Fruit fly (Drosophila melanogaster) whole organism, wandering third instar larva: Measurements from ENCODE around the gene Lar.

Experiments used
- Abd-B ChIP-seq: fragments of >200 bp; optimal IDR thresholded peaks from 2 replicates; lab custom pipeline; 2017; ENCODE audit warnings: missing biosample characterization, missing genetic modification characterization
- CG32264 ChIP-seq: fragments of 200-800 bp; sonication (Bioruptor generic); optimal IDR thresholded peaks from 2 replicates; lab custom pipeline; 2016; ENCODE audit warnings: missing biosample characterization, missing genetic modification characterization
- CG9705 ChIP-seq: fragments of 200-800 bp; sonication (Bioruptor generic); optimal IDR thresholded peaks from 2 replicates; lab custom pipeline; 2018; ENCODE audit warnings: missing biosample characterization, mild to moderate bottlenecking, missing genetic modification characterization
- CrebA ChIP-seq: fragments of 200-800 bp; sonication (Bioruptor generic); optimal IDR thresholded peaks from 2 replicates; lab custom pipeline; 2016; ENCODE audit warnings: missing biosample characterization, mild to moderate bottlenecking, missing genetic modification characterization, borderline replicate concordance
- Dfd ChIP-seq: fragments of >200 bp; optimal IDR thresholded peaks from 2 replicates; lab custom pipeline; 2017; ENCODE audit warnings: missing biosample characterization, missing genetic modification characterization
- Dif ChIP-seq: fragments of 200-275, 200-300 bp; sonication (Bioruptor generic); optimal IDR thresholded peaks from 2 replicates; lab custom pipeline; 2018; ENCODE audit warnings: missing biosample characterization, missing genetic modification characterization; ENCODE audit not compliant: partially characterized antibody
- GATAd ChIP-seq: sonication (Bioruptor generic); optimal IDR thresholded peaks from 2 replicates; lab custom pipeline; 2016; ENCODE audit warnings: missing biosample characterization, missing genetic modification characterization
- HLH106 ChIP-seq: fragments of 200-800 bp; optimal IDR thresholded peaks from 3 replicates; lab custom pipeline; 2019; ENCODE audit warnings: missing biosample characterization, mild to moderate bottlenecking, missing genetic modification characterization, moderate library complexity
- Hnf4 ChIP-seq: fragments of 200-800 bp; sonication (Bioruptor generic); optimal IDR thresholded peaks from 2 replicates; lab custom pipeline; 2016; ENCODE audit warnings: missing biosample characterization, mild to moderate bottlenecking, missing genetic modification characterization
- Hr78 ChIP-seq: fragments of >200 bp; optimal IDR thresholded peaks from 2 replicates; lab custom pipeline; 2017; ENCODE audit warnings: missing biosample characterization, missing genetic modification characterization
- Hr83 ChIP-seq: fragments of 200-300 bp; sonication (Bioruptor generic); optimal IDR thresholded peaks from 2 replicates; lab custom pipeline; 2016; ENCODE audit warnings: missing biosample characterization, mild to moderate bottlenecking, missing genetic modification characterization, moderate library complexity; ENCODE audit not compliant: poor library complexity, severe bottlenecking
- Jra ChIP-seq: sonication (Bioruptor generic); optimal IDR thresholded peaks from 2 replicates; lab custom pipeline; 2016; ENCODE audit warnings: missing biosample characterization, missing genetic modification characterization
- Mio ChIP-seq: sonication (Bioruptor generic); optimal IDR thresholded peaks from 2 replicates; lab custom pipeline; 2016; ENCODE audit warnings: missing biosample characterization, missing genetic modification characterization
- Myc ChIP-seq: fragments of >200 bp; optimal IDR thresholded peaks from 2 replicates; lab custom pipeline; 2017
- N ChIP-seq: fragments of >200 bp; optimal IDR thresholded peaks from 2 replicates; lab custom pipeline; 2018; ENCODE audit warnings: missing biosample characterization, missing external identifiers, missing genetic modification characterization
- OdsH ChIP-seq: fragments of 200-800 bp; sonication (Bioruptor generic); optimal IDR thresholded peaks from 2 replicates; lab custom pipeline; 2016; ENCODE audit warnings: missing biosample characterization, mild to moderate bottlenecking, missing genetic modification characterization
- Rel ChIP-seq, 2 experiments: fragments of 200-800 bp; sonication (Bioruptor generic) in 1 of 2; optimal IDR thresholded peaks; 2 replicates in 1 of 2; 3 replicates in 1 of 2; lab custom pipeline; 2016 to 2019; ENCODE audit warnings: mild to moderate bottlenecking in 2 of 2, missing biosample characterization in 2 of 2, missing genetic modification characterization in 2 of 2, moderate library complexity in 1 of 2
- Sp1 ChIP-seq: fragments of 200-800 bp; sonication (Bioruptor generic); optimal IDR thresholded peaks from 3 replicates; lab custom pipeline; 2019; ENCODE audit warnings: missing biosample characterization, mild to moderate bottlenecking, missing genetic modification characterization, moderate library complexity
- Vsx2 ChIP-seq: fragments of 200-300, 225-300 bp; sonication (Bioruptor generic); optimal IDR thresholded peaks from 2 replicates; lab custom pipeline; 2018; ENCODE audit warnings: missing biosample characterization, missing genetic modification characterization; ENCODE audit not compliant: partially characterized antibody
- br ChIP-seq: fragments of 200-800 bp; sonication (Bioruptor generic); optimal IDR thresholded peaks from 2 replicates; lab custom pipeline; 2016; ENCODE audit warnings: missing biosample characterization, missing genetic modification characterization
- brk ChIP-seq: fragments of 200-800 bp; sonication (Bioruptor generic); optimal IDR thresholded peaks from 2 replicates; lab custom pipeline; 2016; ENCODE audit warnings: missing biosample characterization, mild to moderate bottlenecking, missing genetic modification characterization
- dl ChIP-seq, 2 experiments: fragments of 175-275, 200-275 bp in 1 of 2; fragments of 200-275 bp in 1 of 2; sonication (Bioruptor generic); optimal IDR thresholded peaks; lab custom pipeline; 2018; ENCODE audit warnings: mild to moderate bottlenecking in 2 of 2, missing biosample characterization in 2 of 2, missing genetic modification characterization in 2 of 2, moderate library complexity in 2 of 2; ENCODE audit not compliant: partially characterized antibody in 2 of 2, insufficient read depth in 1 of 2
- dmrt93B ChIP-seq: fragments of 200-800 bp; sonication (Bioruptor generic); optimal IDR thresholded peaks from 2 replicates; lab custom pipeline; 2018; ENCODE audit warnings: missing biosample characterization, mild to moderate bottlenecking, missing genetic modification characterization
- dsf ChIP-seq: sonication (Bioruptor generic); optimal IDR thresholded peaks from 2 replicates; lab custom pipeline; 2016; ENCODE audit warnings: missing biosample characterization, missing genetic modification characterization, borderline replicate concordance
- ey ChIP-seq: fragments of 200-800 bp; sonication (Bioruptor generic); optimal IDR thresholded peaks from 2 replicates; lab custom pipeline; 2016; ENCODE audit warnings: missing biosample characterization, missing genetic modification characterization
- foxo ChIP-seq, 2 experiments: fragments of 200-800 bp; sonication (Bioruptor generic); optimal IDR thresholded peaks; 2 replicates in 1 of 2; 3 replicates in 1 of 2; lab custom pipeline; 2016 to 2017; ENCODE audit warnings: missing biosample characterization in 2 of 2, missing genetic modification characterization in 2 of 2
- fru ChIP-seq: fragments of 200-800 bp; sonication (Bioruptor generic); optimal IDR thresholded peaks from 3 replicates; lab custom pipeline; 2016; ENCODE audit warnings: missing biosample characterization, mild to moderate bottlenecking, missing genetic modification characterization
- h ChIP-seq: fragments of 200-800 bp; sonication (Bioruptor generic); optimal IDR thresholded peaks from 3 replicates; lab custom pipeline; 2016; ENCODE audit warnings: missing biosample characterization, mild to moderate bottlenecking, missing genetic modification characterization
- jim ChIP-seq: fragments of 175-275, 200-325 bp; sonication (Bioruptor generic); optimal IDR thresholded peaks from 2 replicates; lab custom pipeline; 2016; ENCODE audit warnings: missing biosample characterization, mild to moderate bottlenecking, missing genetic modification characterization
- lola ChIP-seq: fragments of >200 bp; optimal IDR thresholded peaks from 2 replicates; lab custom pipeline; 2017; ENCODE audit warnings: missing biosample characterization, missing genetic modification characterization
- pan ChIP-seq: fragments of >200 bp; optimal IDR thresholded peaks from 2 replicates; lab custom pipeline; 2017
- psq ChIP-seq: fragments of 200-800 bp; sonication (Bioruptor generic); optimal IDR thresholded peaks from 3 replicates; lab custom pipeline; 2017; ENCODE audit warnings: missing biosample characterization, mild to moderate bottlenecking, missing genetic modification characterization, moderate library complexity
- rgr ChIP-seq: fragments of 200-800 bp; sonication (Bioruptor generic); optimal IDR thresholded peaks from 3 replicates; lab custom pipeline; 2016; ENCODE audit warnings: missing biosample characterization, mild to moderate bottlenecking, missing genetic modification characterization
- sage ChIP-seq: fragments of 200-800 bp; sonication (Bioruptor generic); optimal IDR thresholded peaks from 2 replicates; lab custom pipeline; 2016; ENCODE audit warnings: missing biosample characterization, mild to moderate bottlenecking, missing genetic modification characterization
- sv ChIP-seq: fragments of 200-800 bp; sonication (Bioruptor generic); optimal IDR thresholded peaks from 3 replicates; lab custom pipeline; 2016; ENCODE audit warnings: missing biosample characterization, missing genetic modification characterization
- tai ChIP-seq: sonication (Bioruptor generic); optimal IDR thresholded peaks from 2 replicates; lab custom pipeline; 2016; ENCODE audit warnings: missing biosample characterization, missing genetic modification characterization
- usp ChIP-seq: fragments of >200 bp; optimal IDR thresholded peaks from 2 replicates; lab custom pipeline; 2017; ENCODE audit warnings: missing biosample characterization, missing genetic modification characterization
- woc ChIP-seq: sonication (Bioruptor generic); optimal IDR thresholded peaks from 2 replicates; lab custom pipeline; 2016; ENCODE audit warnings: missing biosample characterization, mild to moderate bottlenecking, missing genetic modification characterization

Lar gene

dm6 chr2L:19586436-19587333, at the start of gene Lar:
Gene Lar (plus strand): TSS chr2L:19586623.
- TF ChIP-seq HLH106 (tag; lab: Kevin White, UChicago) (peak; percentile 59), foxo (GFP tag; optimal IDR thresholded peaks at IDR 0.05; lab: Kevin White, UChicago) (peak in 1 of 2 experiments; percentile 70), CrebA (GFP tag; lab: Kevin White, UChicago) (no peak), brk (GFP tag; lab: Kevin White, UChicago) (no peak), br (peak; percentile 65), sv (GFP tag; lab: Kevin White, UChicago) (peak; percentile 72), Myc (lab: Kevin White, UChicago) (no peak), Abd-B (GFP tag; lab: Kevin White, UChicago) (no peak), dmrt93B (GFP tag; lab: Kevin White, UChicago) (no peak), psq (GFP tag; lab: Kevin White, UChicago) (peak; percentile 43), Vsx2 (GFP tag; lab: Kevin White, UChicago) (no peak), Mio (GFP tag; lab: Kevin White, UChicago) (no peak), usp (no peak), Dif (GFP tag; lab: Kevin White, UChicago) (no peak), OdsH (peak; percentile 41), Hnf4 (no peak), dsf (GFP tag; lab: Kevin White, UChicago) (no peak), Dfd (GFP tag; lab: Kevin White, UChicago) (no peak), GATAd (GFP tag; lab: Kevin White, UChicago) (no peak), N (GFP tag; lab: Kevin White, UChicago) (no peak), tai (GFP tag; lab: Kevin White, UChicago) (no peak), ey (GFP tag; lab: Kevin White, UChicago) (peak; percentile 55), pan (lab: Kevin White, UChicago) (no peak), Hr83 (GFP tag; lab: Kevin White, UChicago) (peak; percentile 72), lola (GFP tag; lab: Kevin White, UChicago) (no peak), rgr (peak; percentile 70), Sp1 (GFP tag; lab: Kevin White, UChicago) (peak; percentile 55), Jra (GFP tag; lab: Kevin White, UChicago) (no peak), CG9705 (GFP tag; lab: Kevin White, UChicago) (no peak), h (peak; percentile 61), fru (peak; percentile 61), sage (GFP tag; lab: Kevin White, UChicago) (no peak), CG32264 (no peak), Rel (GFP tag; optimal IDR thresholded peaks at IDR 0.05; lab: Kevin White, UChicago) (no peak), Rel (tag; optimal IDR thresholded peaks at IDR 0.05; lab: Kevin White, UChicago) (peak; percentile 47), jim (GFP tag; lab: Kevin White, UChicago) (no peak), woc (GFP tag; lab: Kevin White, UChicago) (peak; percentile 63), dl (GFP tag; optimal IDR thresholded peaks at IDR 0.05; lab: Kevin White, UChicago; ENCODE audit: insufficient read depth in 1 of 2, partially characterized antibody in 2 of 2) (no peak), Hr78 (GFP tag; lab: Kevin White, UChicago) (no peak)

dm6 chr2L:19537779-19538456, 48.5 kb upstream of the Lar start, which contains the start of gene CG13082:
Gene CG13082 (plus strand): TSS chr2L:19538425.
- no peak for TF ChIP-seq usp
- TF ChIP-seq sage (GFP tag; lab: Kevin White, UChicago) = peak; percentile 29
- TF ChIP-seq Myc (lab: Kevin White, UChicago) = no peak
- TF ChIP-seq fru = peak; percentile 91
- TF ChIP-seq woc (GFP tag; lab: Kevin White, UChicago) = peak; percentile 74
- TF ChIP-seq foxo (GFP tag; optimal IDR thresholded peaks at IDR 0.05; lab: Kevin White, UChicago) = peak in 1 of 2 experiments; percentile 90
- TF ChIP-seq dl (GFP tag; optimal IDR thresholded peaks at IDR 0.05; lab: Kevin White, UChicago; ENCODE audit: insufficient read depth in 1 of 2, partially characterized antibody in 2 of 2) = no peak
- TF ChIP-seq ey (GFP tag; lab: Kevin White, UChicago) = peak; percentile 85
- peak; percentile 87 for TF ChIP-seq br
- peak; percentile 82 for TF ChIP-seq OdsH
- peak; percentile 44 for TF ChIP-seq dsf (GFP tag; lab: Kevin White, UChicago)
- no peak for TF ChIP-seq sv (GFP tag; lab: Kevin White, UChicago)
- TF ChIP-seq Dfd (GFP tag; lab: Kevin White, UChicago) = no peak
- no peak for TF ChIP-seq pan (lab: Kevin White, UChicago)
- TF ChIP-seq psq (GFP tag; lab: Kevin White, UChicago) = peak; percentile 88
- peak; percentile 73 for TF ChIP-seq CG9705 (GFP tag; lab: Kevin White, UChicago)
- TF ChIP-seq Vsx2 (GFP tag; lab: Kevin White, UChicago) = no peak
- TF ChIP-seq Dif (GFP tag; lab: Kevin White, UChicago) = no peak
- no peak for TF ChIP-seq jim (GFP tag; lab: Kevin White, UChicago)
- TF ChIP-seq Rel (GFP tag; optimal IDR thresholded peaks at IDR 0.05; lab: Kevin White, UChicago) = no peak
- peak; percentile 58 for TF ChIP-seq Rel (tag; optimal IDR thresholded peaks at IDR 0.05; lab: Kevin White, UChicago)
- no peak for TF ChIP-seq tai (GFP tag; lab: Kevin White, UChicago)
- TF ChIP-seq dmrt93B (GFP tag; lab: Kevin White, UChicago) = peak; percentile 75
- TF ChIP-seq rgr = peak; percentile 84
- no peak for TF ChIP-seq GATAd (GFP tag; lab: Kevin White, UChicago)
- TF ChIP-seq brk (GFP tag; lab: Kevin White, UChicago) = peak; percentile 20
- peak; percentile 12 for TF ChIP-seq Hr83 (GFP tag; lab: Kevin White, UChicago)
- peak; percentile 65 for TF ChIP-seq CG32264
- TF ChIP-seq N (GFP tag; lab: Kevin White, UChicago) = no peak
- peak; percentile 88 for TF ChIP-seq Sp1 (GFP tag; lab: Kevin White, UChicago)
- TF ChIP-seq Hr78 (GFP tag; lab: Kevin White, UChicago) = no peak
- TF ChIP-seq h = peak; percentile 92
- TF ChIP-seq Jra (GFP tag; lab: Kevin White, UChicago) = peak; percentile 42
- peak; percentile 87 for TF ChIP-seq HLH106 (tag; lab: Kevin White, UChicago)
- TF ChIP-seq Mio (GFP tag; lab: Kevin White, UChicago) = no peak
